Fruit fly (Drosophila melanogaster) Kc167 (cell line): Measurements from ENCODE around the gene rgn.

ENCODE experiments used
- Myc ChIP-seq: fragments of >200 bp; optimal IDR thresholded peaks from 2 replicates; lab custom pipeline; 2017; ENCODE audit warnings: missing external identifiers
- h ChIP-seq: fragments of >200 bp; optimal IDR thresholded peaks from 3 replicates; lab custom pipeline; 2018; ENCODE audit warnings: missing external identifiers

DNA sequence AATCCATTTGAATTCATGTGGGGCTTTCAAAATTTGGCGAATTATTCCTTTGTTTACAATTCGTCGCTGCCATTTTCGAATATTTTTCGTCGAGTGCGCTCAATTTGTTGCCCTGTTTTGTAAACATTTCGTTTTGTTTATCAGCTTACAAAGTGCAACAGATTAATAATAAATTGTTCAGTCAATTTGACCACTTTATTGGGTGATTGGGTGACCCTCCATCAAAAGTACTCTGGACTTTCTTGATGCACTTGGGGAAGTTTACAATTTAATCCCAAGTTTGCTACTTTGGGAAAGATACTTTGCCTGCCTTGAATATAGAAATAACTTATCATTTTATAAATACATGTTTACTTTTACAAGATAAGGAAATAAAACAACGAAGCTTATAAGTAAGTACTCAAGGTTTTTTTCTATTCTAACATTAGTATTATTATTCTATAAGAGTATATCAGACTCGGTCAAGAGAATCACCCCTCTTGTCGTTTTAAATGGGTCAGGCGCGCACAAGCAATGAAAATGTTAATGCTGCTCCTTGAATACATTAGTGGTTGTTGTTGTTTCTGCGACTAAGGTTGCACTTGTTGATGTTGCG is 1.6 kb upstream of the rgn start:
- no peak for TF ChIP-seq h (lab: Kevin White, UChicago)
- no peak for TF ChIP-seq Myc (lab: Kevin White, UChicago)
